Fruit fly (Drosophila melanogaster): ENCODE measurements around the gene CG17746.
A peak's percentile ranks its signal among the peaks of the same experiment; 100 is the strongest.

The CG17746 gene

DNA sequence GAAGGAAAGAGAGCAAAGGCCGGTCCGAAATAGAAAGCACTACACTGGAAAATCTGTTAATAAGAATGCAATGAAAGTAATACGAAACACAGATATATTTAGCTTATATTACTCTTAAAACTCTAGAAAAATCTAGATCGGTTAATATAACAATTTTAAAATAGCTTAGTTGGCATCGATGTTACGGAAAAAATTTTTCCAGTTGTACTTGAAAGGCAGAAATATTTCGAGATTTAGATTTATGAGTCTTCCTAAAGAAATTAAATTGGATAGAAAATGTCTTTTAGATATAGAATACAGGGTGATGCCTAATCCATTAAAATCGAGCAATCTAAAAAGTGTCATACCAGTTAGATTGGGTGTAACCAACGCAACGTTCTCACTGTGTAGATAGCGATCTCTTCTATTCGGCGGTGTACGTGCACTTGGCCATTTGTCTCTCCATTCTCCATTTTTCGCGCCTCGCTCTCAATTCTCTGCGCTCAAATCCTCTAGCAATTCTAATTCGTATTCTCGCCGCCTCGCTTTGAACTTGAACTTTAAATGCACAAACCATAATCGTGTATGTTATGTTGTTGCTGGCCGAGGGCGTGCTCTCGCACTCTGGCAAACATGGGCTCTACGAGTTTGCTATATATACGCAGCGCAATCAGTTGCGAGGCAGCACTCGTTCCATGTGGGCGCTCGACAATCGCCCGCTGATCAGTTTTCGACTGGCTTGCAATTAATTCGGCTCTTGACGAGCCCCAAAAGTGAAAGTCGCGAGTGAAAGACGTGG, 10.8 kb upstream of the CG17746 start (continued):
- TF ChIP-seq ara (GFP tag; IDR thresholded peaks at IDR 0.05): peak; percentile 80
- peak; percentile 73 for TF ChIP-seq GATAe (GFP tag; conservative IDR thresholded peaks at IDR 0.05)
- peak; percentile 86 for TF ChIP-seq tap (tag; optimal IDR thresholded peaks at IDR 0.05)
- TF ChIP-seq pzg (GFP tag; optimal IDR thresholded peaks at IDR 0.05): no peak
- peak; percentile 90 for TF ChIP-seq esg (GFP tag; conservative IDR thresholded peaks at IDR 0.05)
- peak; percentile 79 for TF ChIP-seq salm (tag; optimal IDR thresholded peaks at IDR 0.05)
- peak; percentile 71 for TF ChIP-seq Hey (tag; optimal IDR thresholded peaks at IDR 0.05)
- TF ChIP-seq corto (GFP tag; optimal IDR thresholded peaks at IDR 0.05): peak; percentile 37
- TF ChIP-seq CG11456 (GFP tag; IDR thresholded peaks at IDR 0.05): peak; percentile 76
- TF ChIP-seq CG4820 (GFP tag; optimal IDR thresholded peaks at IDR 0.05): peak; percentile 95
- peak; percentile 42 for TF ChIP-seq CG7271 (tag; optimal IDR thresholded peaks at IDR 0.05)
- peak; percentile 78; the same call in 1 of the 2 replicates for TF ChIP-seq Taf1 (GFP tag; IDR thresholded peaks at IDR 0.05)
- TF ChIP-seq bbx (GFP tag; IDR thresholded peaks at IDR 0.05; ENCODE audit: partially characterized antibody): peak; percentile 32; the same call in 1 of the 2 replicates
- peak; percentile 76 for TF ChIP-seq B-H2 (GFP tag; optimal IDR thresholded peaks at IDR 0.05)
- peak; percentile 64 for TF ChIP-seq CG3995 (GFP tag; optimal IDR thresholded peaks at IDR 0.05)
- peak; percentile 96 for TF ChIP-seq Ssrp (tag; optimal IDR thresholded peaks at IDR 0.05)
- peak; percentile 91 for TF ChIP-seq CG1233 (GFP tag; optimal IDR thresholded peaks at IDR 0.05)
- TF ChIP-seq TFAM (GFP tag; optimal IDR thresholded peaks at IDR 0.05): peak; percentile 71
- peak; percentile 98 for TF ChIP-seq Ets65A (GFP tag)
- TF ChIP-seq fd64A (GFP tag; optimal IDR thresholded peaks at IDR 0.05): peak; percentile 78
- TF ChIP-seq CG15073 (GFP tag; optimal IDR thresholded peaks at IDR 0.05): peak; percentile 76
- TF ChIP-seq Xbp1 (GFP tag; optimal IDR thresholded peaks at IDR 0.05): peak; percentile 96
- TF ChIP-seq Lhr (GFP tag; optimal IDR thresholded peaks at IDR 0.05): peak; percentile 84
- peak; percentile 85 for TF ChIP-seq CG18011 (GFP tag; optimal IDR thresholded peaks at IDR 0.05)
- peak; percentile 63 for TF ChIP-seq gt (GFP tag; IDR thresholded peaks at IDR 0.05)
- TF ChIP-seq Ravus (GFP tag; IDR thresholded peaks at IDR 0.05): peak; percentile 49
- TF ChIP-seq emc (GFP tag; optimal IDR thresholded peaks at IDR 0.05): peak; percentile 88
- TF ChIP-seq CG7556 (GFP tag; optimal IDR thresholded peaks at IDR 0.05): peak; percentile 97
- peak; percentile 79 for TF ChIP-seq CG8281 (tag; optimal IDR thresholded peaks at IDR 0.05)
- no peak for TF ChIP-seq lov (optimal IDR thresholded peaks at IDR 0.05)
- TF ChIP-seq lov (GFP tag; IDR thresholded peaks at IDR 0.05): peak; percentile 61; the same call in 1 of the 3 replicates
- TF ChIP-seq ato (GFP tag; IDR thresholded peaks at IDR 0.05; ENCODE audit: partially characterized antibody): no peak
- TF ChIP-seq CG8944 (GFP tag; optimal IDR thresholded peaks at IDR 0.05): peak; percentile 94
- peak; percentile 79; the same call in 1 of the 2 replicates for TF ChIP-seq E2f1 (GFP tag; IDR thresholded peaks at IDR 0.05)
- peak; percentile 96 for TF ChIP-seq fu2 (GFP tag; optimal IDR thresholded peaks at IDR 0.05)
- TF ChIP-seq odd (GFP tag; optimal IDR thresholded peaks at IDR 0.05): peak; percentile 96
- peak; percentile 87 for TF ChIP-seq CG9932 (GFP tag; IDR thresholded peaks at IDR 0.05)
- TF ChIP-seq Hr3 (GFP tag; optimal IDR thresholded peaks at IDR 0.05): peak; percentile 96
- no peak for TF ChIP-seq CG2199 (GFP tag; IDR thresholded peaks at IDR 0.05)
- peak; percentile 80 for TF ChIP-seq CG4730 (GFP tag; IDR thresholded peaks at IDR 0.05)
- TF ChIP-seq Scr (GFP tag; IDR thresholded peaks at IDR 0.05; ENCODE audit: partially characterized antibody): no peak
- no peak for TF ChIP-seq usp (GFP tag; optimal IDR thresholded peaks at IDR 0.05)
- peak; percentile 48; the same call in 1 of the 2 replicates for TF ChIP-seq ham (GFP tag; IDR thresholded peaks at IDR 0.05)
- peak; percentile 96 for TF ChIP-seq lilli (GFP tag; optimal IDR thresholded peaks at IDR 0.05)
- TF ChIP-seq ATbp (GFP tag; optimal IDR thresholded peaks at IDR 0.05): peak; percentile 89
- TF ChIP-seq Stat92E (GFP tag; optimal IDR thresholded peaks at IDR 0.05): peak in 1 of 3 experiments; percentile 77
- TF ChIP-seq HLH54F (GFP tag; optimal IDR thresholded peaks at IDR 0.05): peak; percentile 95
- TF ChIP-seq ERR (GFP tag; optimal IDR thresholded peaks at IDR 0.05): peak; percentile 90
- TF ChIP-seq CG7839 (tag; optimal IDR thresholded peaks at IDR 0.05): peak; percentile 96

Data from whole organism, embryonic.